Fruit fly (Drosophila melanogaster): ENCODE measurements around the gene mRpL28.

mRpL28 gene

dm6 chr2L:5020479-5020878 lies 46.7 kb downstream of the mRpL28 start:
- no peak for TF ChIP-seq Vsx2 (GFP tag; optimal IDR thresholded peaks at IDR 0.05; ENCODE audit: partially characterized antibody)
- TF ChIP-seq dl (GFP tag; optimal IDR thresholded peaks at IDR 0.05; ENCODE audit: insufficient read depth in 1 of 2, partially characterized antibody in 2 of 2), result no peak
- TF ChIP-seq Hr78 (GFP tag; optimal IDR thresholded peaks at IDR 0.05), result no peak
- no peak for TF ChIP-seq Dfd (GFP tag; optimal IDR thresholded peaks at IDR 0.05)

- no peak for TF ChIP-seq brk (GFP tag; optimal IDR thresholded peaks at IDR 0.05)
- TF ChIP-seq dsf (GFP tag; optimal IDR thresholded peaks at IDR 0.05; ENCODE audit: borderline replicate concordance), result no peak
Observed at dm6 chr2L:5022602-5023001, 48.8 kb downstream of the mRpL28 start.
